Fruit fly (Drosophila melanogaster): ENCODE data around the gene CG7214.

DNA sequence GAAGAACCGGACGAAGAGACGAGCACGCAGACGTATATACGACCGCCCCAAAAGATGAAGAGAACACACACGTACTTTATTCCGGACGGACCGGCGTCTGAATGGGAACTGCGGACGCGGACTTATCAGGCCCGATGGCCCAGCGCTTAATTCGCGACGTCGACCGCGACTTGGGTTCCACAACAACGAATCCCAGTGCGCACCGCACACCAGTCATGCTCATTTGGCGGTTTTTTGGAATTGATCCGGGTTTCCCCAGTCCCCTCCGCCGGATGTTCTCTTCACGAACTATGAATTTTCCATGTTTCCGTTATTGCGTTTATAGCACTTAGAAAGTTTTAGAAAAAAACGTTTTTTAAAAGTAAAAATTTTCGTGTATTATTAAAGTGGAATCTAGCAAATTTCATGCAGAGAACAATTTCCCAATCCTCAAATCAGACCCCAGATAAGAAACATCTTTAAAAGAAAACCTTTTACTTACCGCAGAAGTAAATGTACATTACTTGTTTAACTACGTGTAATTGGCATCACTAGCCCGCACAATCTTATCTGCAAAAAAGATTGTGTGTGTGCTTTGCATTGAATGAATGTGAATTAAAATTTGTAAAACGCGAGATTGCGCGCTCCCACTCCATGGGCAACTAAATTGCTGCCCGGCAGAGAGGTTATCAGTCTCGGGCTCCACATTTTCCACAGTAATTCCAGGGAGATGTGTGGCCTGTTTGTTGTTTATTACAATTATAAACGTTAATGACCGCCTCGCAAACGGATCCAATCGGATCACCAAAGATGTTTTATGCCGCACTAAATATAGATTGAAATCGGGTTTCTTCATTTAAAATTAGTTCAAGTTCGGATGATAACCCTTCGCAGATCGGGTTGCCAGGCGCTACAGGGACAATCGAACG is 46.1 kb upstream of the CG7214 start, which contains the start of gene CG7149:
- TF ChIP-seq Jra (GFP tag; optimal IDR thresholded peaks at IDR 0.05), result no peak
- TF ChIP-seq Sp1 (GFP tag; optimal IDR thresholded peaks at IDR 0.05), result peak; percentile 46
- no peak for TF ChIP-seq Hr78 (GFP tag; optimal IDR thresholded peaks at IDR 0.05)
- no peak for TF ChIP-seq sage (GFP tag; optimal IDR thresholded peaks at IDR 0.05)

All from whole organism, wandering third instar larva.